Worm (Caenorhabditis elegans) whole organism, L4 larva: ENCODE data around the gene Y50D4C.12.

ENCODE experiments used
- F26F4.8 ChIP-seq: fragments of 200-800 bp; sonication (Bioruptor generic); conservative IDR thresholded peaks from 2 replicates; pipeline ENCODE4 v1.3.6; 2022; ENCODE audit warnings: missing genetic modification characterization, missing compliant biosample characterization
- F37D6.2 ChIP-seq: sonication (generic microtip); optimal IDR thresholded peaks from 2 replicates; lab custom pipeline; 2016; ENCODE audit warnings: mild to moderate bottlenecking, missing genetic modification characterization, missing compliant biosample characterization
- F44E2.7 ChIP-seq: fragments of 200-800 bp; sonication (Bioruptor generic); IDR thresholded peaks from 2 replicates; pipeline ENCODE4 v2.1.2; 2022; ENCODE audit warnings: missing genetic modification characterization, missing compliant biosample characterization
- F49E8.2 ChIP-seq: sonication (generic microtip); optimal IDR thresholded peaks from 2 replicates; lab custom pipeline; 2016; ENCODE audit warnings: missing compliant biosample characterization, mild to moderate bottlenecking, missing genetic modification characterization, borderline replicate concordance
- T26A8.4 ChIP-seq: fragments of 200-800 bp; sonication (Bioruptor generic); IDR thresholded peaks from 2 replicates; pipeline ENCODE4 v1.3.6; 2022; ENCODE audit warnings: missing genetic modification characterization, missing compliant biosample characterization
- aha-1 ChIP-seq: fragments of 150-350 bp; peaks from one replicate; lab custom pipeline; 2014; ENCODE audit warnings: missing biosample characterization, missing genetic modification characterization
- ama-1 ChIP-seq: fragments of 150-350 bp; optimal IDR thresholded peaks from 2 replicates; lab custom pipeline; 2014; ENCODE audit warnings: inconsistent platforms, mixed read lengths
- ctbp-1 ChIP-seq: fragments of 200-800 bp; sonication (Bioruptor generic); IDR thresholded peaks from 2 replicates; pipeline ENCODE4 v1.3.6; 2022; ENCODE audit warnings: missing genetic modification reagents, missing genetic modification characterization, missing compliant biosample characterization
- daf-8 ChIP-seq: fragments of 200-800 bp; sonication (Bioruptor generic); IDR thresholded peaks from 2 replicates; pipeline ENCODE4 v1.3.6; 2022; ENCODE audit warnings: missing genetic modification characterization, missing compliant biosample characterization
- egl-27 ChIP-seq: sonication (generic microtip); optimal IDR thresholded peaks from 3 replicates; lab custom pipeline; 2017; ENCODE audit warnings: missing biosample characterization, missing genetic modification reagents, missing genetic modification characterization
- gei-8 ChIP-seq: fragments of 200-800 bp; sonication (Bioruptor generic); optimal IDR thresholded peaks from 2 replicates; lab custom pipeline; 2018; ENCODE audit warnings: mild to moderate bottlenecking, missing genetic modification characterization, missing compliant biosample characterization
- hif-1 ChIP-seq, 2 experiments: sonication (generic microtip); optimal IDR thresholded peaks; 2 replicates each; lab custom pipeline; 2016 to 2017; ENCODE audit warnings: missing compliant biosample characterization in 2 of 2, missing genetic modification characterization in 2 of 2, missing genetic modification reagents in 2 of 2, missing genotype in 2 of 2, mild to moderate bottlenecking in 1 of 2
- hlh-11 ChIP-seq: fragments of 200-800 bp; sonication (Bioruptor generic); optimal IDR thresholded peaks from 2 replicates; lab custom pipeline; 2018; ENCODE audit warnings: mild to moderate bottlenecking, missing genetic modification characterization, missing compliant biosample characterization
- lin-29 ChIP-seq: fragments of 200-800 bp; sonication (Bioruptor generic); IDR thresholded peaks from 2 replicates; pipeline ENCODE4 v1.3.6; 2022; ENCODE audit warnings: missing genetic modification reagents, missing genetic modification characterization, missing compliant biosample characterization
- lin-39 ChIP-seq: fragments of 150-350 bp; optimal IDR thresholded peaks from 2 replicates; lab custom pipeline; 2014; ENCODE audit warnings: missing biosample characterization, missing genetic modification reagents, missing genetic modification characterization
- madf-5 ChIP-seq, 2 experiments: fragments of 200-800 bp; sonication (Bioruptor generic); IDR thresholded peaks; 2 replicates each; pipeline ENCODE4 v1.3.6; 2022; ENCODE audit warnings: missing compliant biosample characterization in 2 of 2, missing genetic modification characterization in 2 of 2
- mep-1 ChIP-seq: fragments of 150-350 bp; sonication (generic microtip); optimal IDR thresholded peaks from 3 replicates; lab custom pipeline; 2014; ENCODE audit warnings: missing biosample characterization, missing genetic modification characterization
- nhr-102 ChIP-seq: sonication (generic microtip); optimal IDR thresholded peaks from 2 replicates; lab custom pipeline; 2016; ENCODE audit warnings: mild to moderate bottlenecking, missing genetic modification characterization, moderate library complexity, missing compliant biosample characterization
- nhr-11 ChIP-seq: fragments of 150-350 bp; optimal IDR thresholded peaks from 2 replicates; lab custom pipeline; 2014; ENCODE audit warnings: missing biosample characterization, missing genetic modification characterization
- nhr-77 ChIP-seq: fragments of 150-350 bp; optimal IDR thresholded peaks from 2 replicates; lab custom pipeline; 2014; ENCODE audit warnings: missing biosample characterization, missing genetic modification characterization
- pha-4 ChIP-seq, 2 experiments: fragments of 150-350 bp in 1 of 2; fragments of 200-800 bp in 1 of 2; sonication (Bioruptor generic) in 1 of 2; IDR thresholded peaks in 1 of 2; optimal IDR thresholded peaks in 1 of 2; 2 replicates each; pipeline versions ENCODE4 v1.3.6 to Lab custom; 2014 to 2022; ENCODE audit warnings: missing genetic modification characterization in 2 of 2, missing genetic modification reagents in 2 of 2, missing biosample characterization in 1 of 2, missing compliant biosample characterization in 1 of 2
- php-3 ChIP-seq: fragments of 200-800 bp; sonication (Bioruptor generic); IDR thresholded peaks from 2 replicates; pipeline ENCODE4 v1.3.6; 2022; ENCODE audit warnings: missing genetic modification reagents, missing genetic modification characterization, missing compliant biosample characterization
- rbr-2 ChIP-seq: sonication (generic microtip); optimal IDR thresholded peaks from 2 replicates; lab custom pipeline; 2016; ENCODE audit warnings: missing genotype, missing genetic modification characterization, missing compliant biosample characterization
- sdz-12 ChIP-seq: fragments of 200-800 bp; sonication (Bioruptor generic); optimal IDR thresholded peaks from 2 replicates; lab custom pipeline; 2018; ENCODE audit warnings: mild to moderate bottlenecking, missing genetic modification characterization, missing compliant biosample characterization
- set-16 ChIP-seq: fragments of 200-800 bp; sonication (Bioruptor generic); IDR thresholded peaks from 2 replicates; pipeline ENCODE4 v1.3.6; 2022; ENCODE audit warnings: missing genetic modification reagents, missing genetic modification characterization, missing compliant biosample characterization
- snpc-1.2 ChIP-seq: fragments of 200-800 bp; sonication (Bioruptor generic); IDR thresholded peaks from 2 replicates; pipeline ENCODE4 v1.3.6; 2022; ENCODE audit warnings: missing genetic modification reagents, missing genetic modification characterization, missing compliant biosample characterization
- spr-1 ChIP-seq: sonication (generic microtip); optimal IDR thresholded peaks from 2 replicates; lab custom pipeline; 2016; ENCODE audit warnings: mild to moderate bottlenecking, missing genetic modification characterization, missing compliant biosample characterization
- tag-97 ChIP-seq: fragments of 200-800 bp; sonication (Bioruptor generic); IDR thresholded peaks from 2 replicates; pipeline ENCODE4 v1.3.6; 2022; ENCODE audit warnings: missing genetic modification characterization, missing compliant biosample characterization
- unc-39 ChIP-seq: sonication (generic microtip); optimal IDR thresholded peaks from 2 replicates; lab custom pipeline; 2017; ENCODE audit warnings: missing biosample characterization, missing genetic modification characterization
- zfp-3 ChIP-seq: fragments of 200-800 bp; sonication (Bioruptor generic); conservative IDR thresholded peaks from 2 replicates; pipeline ENCODE4 v1.3.6; 2022; ENCODE audit warnings: missing genetic modification reagents, missing genetic modification characterization, missing compliant biosample characterization
- zip-2 ChIP-seq: fragments of 150-350 bp; optimal IDR thresholded peaks from 2 replicates; lab custom pipeline; 2014; ENCODE audit warnings: missing biosample characterization, missing genetic modification characterization
- ztf-11 ChIP-seq: fragments of 150-350 bp; optimal IDR thresholded peaks from 2 replicates; lab custom pipeline; 2014; ENCODE audit warnings: missing biosample characterization, missing genetic modification characterization
- ztf-7 ChIP-seq: fragments of 150-350 bp; optimal IDR thresholded peaks from 2 replicates; lab custom pipeline; 2014; ENCODE audit warnings: missing biosample characterization, missing genetic modification characterization

The Y50D4C.12 gene

ce11 chrV:982281-982756 is at the start of gene Y50D4C.12, which contains the start of gene unc-34:
Y50D4C.12 (plus strand) TSS chrV:982581.
unc-34 (plus strand) TSS chrV:982706.
- TF ChIP-seq F26F4.8 (GFP tag; lab: Robert Waterston, UW) (no peak), snpc-1.2 (GFP tag; lab: Robert Waterston, UW) (no peak), aha-1 (tag; lab: Kevin White, UChicago) (peak; percentile 38), ztf-7 (tag; lab: Kevin White, UChicago) (no peak)

- TF ChIP-seq ztf-7 (tag; lab: Kevin White, UChicago), result no peak
- TF ChIP-seq zfp-3 (GFP tag; lab: Robert Waterston, UW), result no peak
- TF ChIP-seq php-3, result no peak
- no peak for TF ChIP-seq F44E2.7 (GFP tag; lab: Robert Waterston, UW)
- no peak for TF ChIP-seq hif-1 (tag; optimal IDR thresholded peaks at IDR 0.05; lab: Kevin White, UChicago)
Observed at ce11 chrV:939341-939740, 43.0 kb upstream of the Y50D4C.12 start.

ce11 chrV:942556-942955 is 39.8 kb upstream of the Y50D4C.12 start:
- no peak for TF ChIP-seq hif-1 (tag; optimal IDR thresholded peaks at IDR 0.05; lab: Kevin White, UChicago)
- no peak for TF ChIP-seq unc-39 (tag; lab: Kevin White, UChicago)
- TF ChIP-seq set-16, result peak; percentile 89
- TF ChIP-seq zip-2 (tag; lab: Kevin White, UChicago), result no peak
- TF ChIP-seq ama-1 (lab: Kevin White, UChicago), result no peak

ce11 chrV:945144-945543 is 37.2 kb upstream of the Y50D4C.12 start, which contains the start of gene Y50D4C.3:
Y50D4C.3 (minus strand) TSS chrV:945244.
- no peak for TF ChIP-seq egl-27 (tag; lab: Kevin White, UChicago)
- no peak for TF ChIP-seq T26A8.4 (GFP tag; lab: Robert Waterston, UW)
- no peak for TF ChIP-seq rbr-2
- no peak for TF ChIP-seq F49E8.2 (tag; lab: Kevin White, UChicago)
- no peak for TF ChIP-seq nhr-11 (tag; lab: Kevin White, UChicago)
- no peak for TF ChIP-seq lin-39 (tag; lab: Kevin White, UChicago)
- no peak for TF ChIP-seq hlh-11 (tag; lab: Kevin White, UChicago)
- no peak for TF ChIP-seq pha-4 (GFP tag; IDR thresholded peaks at IDR 0.05; lab: Robert Waterston, UW)
- no peak for TF ChIP-seq pha-4 (tag; optimal IDR thresholded peaks at IDR 0.05; lab: Kevin White, UChicago)
- TF ChIP-seq F37D6.2, result no peak
- no peak for TF ChIP-seq tag-97 (GFP tag; lab: Robert Waterston, UW)
- no peak for TF ChIP-seq lin-29 (GFP tag; lab: Robert Waterston, UW)
- TF ChIP-seq sdz-12 (GFP tag; lab: Kevin White, UChicago), result no peak
- no peak for TF ChIP-seq nhr-102 (tag; lab: Kevin White, UChicago)
- no peak for TF ChIP-seq ztf-11

- TF ChIP-seq madf-5 (GFP tag; IDR thresholded peaks at IDR 0.05; lab: Robert Waterston, UW), result no peak
- TF ChIP-seq aha-1 (tag; lab: Kevin White, UChicago), result peak; percentile 40
Observed at ce11 chrV:945828-946227, 36.6 kb upstream of the Y50D4C.12 start.

- TF ChIP-seq ctbp-1 (GFP tag; lab: Robert Waterston, UW) (no peak), daf-8 (GFP tag; lab: Robert Waterston, UW) (no peak), spr-1 (tag; lab: Kevin White, UChicago) (no peak), gei-8 (GFP tag; lab: Kevin White, UChicago) (no peak), nhr-77 (tag; lab: Kevin White, UChicago) (no peak), mep-1 (no peak)
Observed at ce11 chrV:949084-949483, 33.3 kb upstream of the Y50D4C.12 start.
